Worm (Caenorhabditis elegans) whole organism, L3 larva: ENCODE results near the gene old-1.

ENCODE experiments used
- R02D3.7 ChIP-seq: fragments of 150-350 bp; optimal IDR thresholded peaks from 2 replicates; lab custom pipeline; 2014; ENCODE audit warnings: missing biosample characterization, missing genetic modification characterization
- ZK546.5 ChIP-seq: sonication (generic microtip); optimal IDR thresholded peaks from 2 replicates; lab custom pipeline; 2017; ENCODE audit warnings: missing biosample characterization, missing genetic modification characterization
- ceh-16 ChIP-seq: sonication (generic microtip); optimal IDR thresholded peaks from 2 replicates; lab custom pipeline; 2017; ENCODE audit warnings: missing biosample characterization, missing genetic modification characterization
- ceh-28 ChIP-seq: fragments of 150-350 bp; optimal IDR thresholded peaks from 2 replicates; lab custom pipeline; 2014; ENCODE audit warnings: missing biosample characterization, missing genetic modification reagents, missing genetic modification characterization
- ceh-82 ChIP-seq: fragments of 150-350 bp; optimal IDR thresholded peaks from 2 replicates; lab custom pipeline; 2014; ENCODE audit warnings: missing biosample characterization, missing genetic modification characterization
- daf-12 ChIP-seq: fragments of 150-350 bp; optimal IDR thresholded peaks from 2 replicates; lab custom pipeline; 2014; ENCODE audit warnings: missing biosample characterization, missing genetic modification reagents, missing genetic modification characterization
- egl-5 ChIP-seq: fragments of 150-350 bp; optimal IDR thresholded peaks from 2 replicates; lab custom pipeline; 2017; ENCODE audit warnings: missing biosample characterization, missing genetic modification reagents, missing genetic modification characterization, inconsistent platforms
- elt-1 ChIP-seq: fragments of 150-350 bp; optimal IDR thresholded peaks from 2 replicates; lab custom pipeline; 2014; ENCODE audit warnings: missing biosample characterization, missing genetic modification characterization
- elt-2 ChIP-seq: sonication (generic microtip); optimal IDR thresholded peaks from 2 replicates; lab custom pipeline; 2016; ENCODE audit warnings: missing genetic modification reagents, mild to moderate bottlenecking, missing genetic modification characterization, missing compliant biosample characterization
- eor-1 ChIP-seq, 2 experiments: fragments of 150-350 bp; optimal IDR thresholded peaks; 2 replicates each; lab custom pipeline; 2014 to 2018; ENCODE audit warnings: missing biosample characterization in 2 of 2, missing genetic modification characterization in 2 of 2
- fos-1 ChIP-seq: fragments of 150-350 bp; optimal IDR thresholded peaks from 2 replicates; lab custom pipeline; 2014; ENCODE audit warnings: missing biosample characterization, missing genetic modification characterization
- hmg-11 ChIP-seq: sonication (generic microtip); optimal IDR thresholded peaks from 2 replicates; lab custom pipeline; 2016; ENCODE audit warnings: missing genetic modification characterization, missing compliant biosample characterization
- jun-1 ChIP-seq: fragments of 150-350 bp; optimal IDR thresholded peaks from 2 replicates; lab custom pipeline; 2014; ENCODE audit warnings: missing biosample characterization, missing genetic modification reagents, missing genetic modification characterization
- lin-15B ChIP-seq: fragments of 150-350 bp; optimal IDR thresholded peaks from 2 replicates; lab custom pipeline; 2014; ENCODE audit warnings: missing biosample characterization, missing genetic modification characterization
- lin-39 ChIP-seq: fragments of 150-350 bp; optimal IDR thresholded peaks from 2 replicates; lab custom pipeline; 2018; ENCODE audit warnings: missing biosample characterization, missing genetic modification reagents, missing genetic modification characterization
- lsy-12 ChIP-seq: sonication (generic microtip); optimal IDR thresholded peaks from 2 replicates; lab custom pipeline; 2016; ENCODE audit warnings: mild to moderate bottlenecking, missing genetic modification characterization, missing compliant biosample characterization
- mdl-1 ChIP-seq: fragments of 150-350 bp; optimal IDR thresholded peaks from 2 replicates; lab custom pipeline; 2014; ENCODE audit warnings: missing biosample characterization, missing genetic modification characterization
- mml-1 ChIP-seq: fragments of 150-350 bp; sonication (generic microtip); optimal IDR thresholded peaks from 3 replicates; lab custom pipeline; 2014; ENCODE audit warnings: missing biosample characterization, missing genetic modification characterization
- nfya-1 ChIP-seq: sonication (generic microtip); optimal IDR thresholded peaks from 2 replicates; lab custom pipeline; 2017; ENCODE audit warnings: missing genetic modification characterization, mild to moderate bottlenecking, missing compliant biosample characterization, antibody characterized with exemption, moderate library complexity; ENCODE audit not compliant: insufficient read depth
- nhr-12 ChIP-seq: fragments of 150-350 bp; optimal IDR thresholded peaks from 2 replicates; lab custom pipeline; 2014; ENCODE audit warnings: missing biosample characterization, missing genetic modification characterization
- nhr-23 ChIP-seq: fragments of 150-350 bp; optimal IDR thresholded peaks from 2 replicates; lab custom pipeline; 2014; ENCODE audit warnings: missing biosample characterization, missing genetic modification reagents, missing genetic modification characterization
- nhr-237 ChIP-seq: fragments of 150-350 bp; optimal IDR thresholded peaks from 2 replicates; lab custom pipeline; 2014; ENCODE audit warnings: missing biosample characterization, missing genetic modification characterization
- nhr-25 ChIP-seq: sonication (generic microtip); optimal IDR thresholded peaks from 2 replicates; lab custom pipeline; 2017; ENCODE audit warnings: missing biosample characterization, missing genetic modification characterization
- nhr-43 ChIP-seq: sonication (generic microtip); optimal IDR thresholded peaks from 2 replicates; lab custom pipeline; 2016; ENCODE audit warnings: mild to moderate bottlenecking, missing genetic modification characterization, missing compliant biosample characterization; ENCODE audit not compliant: poor library complexity, severe bottlenecking
- nhr-67 ChIP-seq: fragments of 150-350 bp; optimal IDR thresholded peaks from 2 replicates; lab custom pipeline; 2014; ENCODE audit warnings: missing biosample characterization, missing genetic modification characterization
- nhr-76 ChIP-seq: fragments of 150-350 bp; sonication (generic microtip); optimal IDR thresholded peaks from 5 replicates; lab custom pipeline; 2014; ENCODE audit warnings: missing biosample characterization, missing genetic modification characterization
- nhr-77 ChIP-seq: fragments of 150-350 bp; optimal IDR thresholded peaks from 2 replicates; lab custom pipeline; 2014; ENCODE audit warnings: missing biosample characterization, missing genetic modification characterization
- pha-4 ChIP-seq: fragments of 150-350 bp; optimal IDR thresholded peaks from 2 replicates; lab custom pipeline; 2014; ENCODE audit warnings: missing biosample characterization, missing genetic modification reagents, missing genetic modification characterization
- pqm-1 ChIP-seq: fragments of 150-350 bp; optimal IDR thresholded peaks from 2 replicates; lab custom pipeline; 2017; ENCODE audit warnings: missing biosample characterization, missing genetic modification characterization, inconsistent platforms
- sea-2 ChIP-seq: fragments of 150-350 bp; sonication (generic microtip); optimal IDR thresholded peaks from 4 replicates; lab custom pipeline; 2014; ENCODE audit warnings: missing biosample characterization, missing genetic modification reagents, missing genetic modification characterization
- skn-1 ChIP-seq: fragments of 150-350 bp; optimal IDR thresholded peaks from 2 replicates; lab custom pipeline; 2014; ENCODE audit warnings: missing biosample characterization, missing genetic modification characterization
- snpc-4 ChIP-seq: fragments of 150-350 bp; optimal IDR thresholded peaks from 2 replicates; lab custom pipeline; 2014; ENCODE audit warnings: missing biosample characterization, missing genetic modification characterization
- tbx-2 ChIP-seq: sonication (generic microtip); optimal IDR thresholded peaks from 2 replicates; lab custom pipeline; 2016; ENCODE audit warnings: mild to moderate bottlenecking, missing genetic modification characterization, missing compliant biosample characterization
- ztf-11 ChIP-seq: fragments of 150-350 bp; optimal IDR thresholded peaks from 2 replicates; lab custom pipeline; 2014; ENCODE audit warnings: missing biosample characterization, missing genetic modification characterization

old-1 gene

DNA sequence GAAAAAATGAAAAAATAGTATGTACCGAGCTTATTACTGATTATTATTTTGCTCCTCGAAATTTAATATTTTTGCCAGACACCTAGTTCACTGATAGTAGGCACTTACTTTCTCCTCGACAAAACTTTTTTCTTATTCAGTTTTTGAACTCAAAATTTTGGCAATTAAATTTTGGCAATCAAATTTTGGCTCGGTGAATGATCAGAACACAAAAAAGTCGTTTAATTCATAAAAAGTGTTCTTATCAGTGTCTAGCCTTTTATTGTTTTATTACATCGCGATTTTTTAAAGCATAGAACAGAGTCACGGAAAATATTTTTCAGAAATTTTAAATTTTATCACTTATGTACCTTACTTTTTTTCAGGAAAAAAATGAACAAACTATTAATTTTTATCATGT lies 26.6 kb upstream of the old-1 start:
- TF ChIP-seq pqm-1 (tag; lab: Kevin White, UChicago) (peak; percentile 58), nhr-237 (no peak), ztf-11 (tag; lab: Kevin White, UChicago) (no peak), elt-2 (tag; lab: Kevin White, UChicago) (peak; percentile 72)

DNA sequence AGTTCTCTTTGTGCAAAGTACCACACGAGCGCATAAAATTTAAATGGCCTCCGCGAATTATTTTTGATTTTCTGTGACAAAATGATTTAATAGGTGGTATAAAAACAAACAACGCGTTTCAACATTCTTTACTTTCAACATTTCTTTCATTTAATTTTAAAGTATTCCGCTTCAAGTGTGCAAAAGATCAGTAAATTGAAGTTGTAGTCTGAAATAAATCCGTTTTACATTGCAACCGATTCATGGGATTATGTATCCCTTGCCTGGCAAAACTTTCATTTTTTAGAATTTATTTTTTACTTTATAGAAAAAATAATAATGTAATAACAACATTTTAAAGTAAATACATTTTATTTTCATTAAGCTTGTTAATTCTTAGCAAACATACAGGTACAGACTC lies 25.9 kb upstream of the old-1 start, which contains the start of gene F26C11.1:
TSS of gene F26C11.1 (plus strand) at position 301 of the 400 bp plus-strand sequence.
- no peak for TF ChIP-seq daf-12
- no peak for TF ChIP-seq skn-1
- TF ChIP-seq jun-1 (tag; lab: Kevin White, UChicago) = no peak
- no peak for TF ChIP-seq pha-4 (tag; lab: Kevin White, UChicago)
- TF ChIP-seq lin-39 (tag; lab: Kevin White, UChicago) = no peak
- TF ChIP-seq ZK546.5 (tag; lab: Kevin White, UChicago) = no peak
- TF ChIP-seq nhr-12 (tag; lab: Kevin White, UChicago) = no peak
- no peak for TF ChIP-seq nhr-67 (tag; lab: Kevin White, UChicago)
- no peak for TF ChIP-seq ceh-82
- no peak for TF ChIP-seq egl-5 (tag; lab: Kevin White, UChicago)
- no peak for TF ChIP-seq lsy-12 (tag; lab: Kevin White, UChicago)
- TF ChIP-seq nhr-237 = no peak
- TF ChIP-seq mdl-1 (tag; lab: Kevin White, UChicago) = no peak
- TF ChIP-seq pqm-1 (tag; lab: Kevin White, UChicago) = no peak
- TF ChIP-seq R02D3.7 = no peak
- no peak for TF ChIP-seq eor-1 (tag; optimal IDR thresholded peaks at IDR 0.05; lab: Kevin White, UChicago)
- TF ChIP-seq tbx-2 (tag; lab: Kevin White, UChicago) = no peak

DNA sequence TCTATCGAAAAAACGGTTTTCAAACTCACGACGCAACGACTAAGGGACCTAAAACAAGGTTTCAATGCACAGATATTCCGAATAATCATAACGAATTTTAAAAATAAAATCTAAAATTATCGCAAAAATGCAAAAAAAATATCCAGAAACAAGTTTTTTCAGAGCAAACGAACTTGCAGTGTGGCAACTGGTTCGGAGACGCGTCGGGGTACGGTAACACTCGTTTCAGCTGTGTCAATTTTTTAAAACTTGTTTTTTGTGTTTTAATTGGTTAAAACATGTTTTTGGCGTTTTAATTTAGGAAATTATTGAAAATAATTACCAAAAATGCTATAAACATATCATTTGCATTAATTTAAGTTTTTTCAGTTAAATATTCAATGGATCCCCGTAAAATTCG lies 23.9 kb upstream of the old-1 start, which contains the start of gene C08H9.16:
TSS of gene C08H9.16 (plus strand) at position 370 of the 400 bp plus-strand sequence.
- TF ChIP-seq nhr-23 (peak; percentile 87), R02D3.7 (peak; percentile 28), egl-5 (tag; lab: Kevin White, UChicago) (peak; percentile 9), mml-1 (no peak), mdl-1 (tag; lab: Kevin White, UChicago) (no peak), snpc-4 (peak; percentile 69), jun-1 (tag; lab: Kevin White, UChicago) (no peak), nhr-67 (tag; lab: Kevin White, UChicago) (no peak), lin-39 (tag; lab: Kevin White, UChicago) (peak; percentile 14), elt-2 (tag; lab: Kevin White, UChicago) (peak; percentile 21), lin-15B (tag; lab: Kevin White, UChicago) (peak; percentile 52), nfya-1 (peak; percentile 97), nhr-76 (tag; lab: Kevin White, UChicago) (no peak), pha-4 (tag; lab: Kevin White, UChicago) (peak; percentile 78), nhr-77 (tag; lab: Kevin White, UChicago) (peak; percentile 17), hmg-11 (tag; lab: Kevin White, UChicago) (peak; percentile 52), nhr-25 (tag; lab: Kevin White, UChicago) (peak; percentile 26), ceh-28 (tag; lab: Kevin White, UChicago) (peak; percentile 14), nhr-43 (tag; lab: Kevin White, UChicago) (peak; percentile 37), ceh-16 (tag; lab: Kevin White, UChicago) (no peak)

DNA sequence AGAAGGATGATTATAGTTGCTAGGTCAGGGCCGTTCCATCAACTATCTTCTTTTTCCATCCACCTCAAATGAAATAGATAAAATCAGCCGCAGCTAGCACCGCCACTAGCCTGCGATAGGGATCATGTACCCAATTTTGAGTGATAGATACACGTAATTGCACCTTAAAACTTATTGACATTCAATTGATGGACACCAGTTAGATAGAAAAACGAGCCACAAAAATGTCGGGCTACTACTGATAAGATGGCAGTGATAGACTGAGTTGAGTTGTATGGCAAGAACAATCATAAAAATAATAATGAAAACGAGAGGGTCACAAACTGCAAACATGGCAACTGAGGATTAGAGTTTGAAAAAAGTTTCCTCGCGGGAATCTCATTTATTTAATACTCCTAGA lies 23.3 kb upstream of the old-1 start:
- TF ChIP-seq pqm-1 (tag; lab: Kevin White, UChicago) (peak; percentile 48), nhr-76 (tag; lab: Kevin White, UChicago) (no peak), fos-1 (no peak), nhr-23 (peak; percentile 2), elt-1 (tag; lab: Kevin White, UChicago) (peak; percentile 91), elt-2 (tag; lab: Kevin White, UChicago) (peak; percentile 75), sea-2 (GFP tag; lab: Kevin White, UChicago) (no peak)
